Worm (Caenorhabditis elegans): ENCODE results near the gene lin-29.

The lin-29 gene

DNA sequence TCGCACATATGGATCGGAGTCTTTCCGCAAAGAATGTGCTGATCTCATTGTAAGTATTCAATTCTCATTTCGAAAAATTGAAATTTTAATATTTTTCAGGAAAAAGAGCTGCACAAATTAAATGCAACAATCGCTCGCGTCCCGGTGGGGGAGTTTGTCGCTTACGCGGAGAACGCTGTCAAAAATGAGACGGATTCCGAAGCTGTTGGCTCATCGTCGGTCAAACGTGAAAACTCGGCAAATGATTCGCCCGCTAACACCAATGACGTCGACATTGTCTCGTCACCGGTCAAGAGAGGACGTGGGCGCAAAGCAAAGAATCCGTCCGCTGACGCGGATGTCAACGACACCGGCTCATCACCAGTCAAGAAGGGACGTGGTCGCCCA, 18.6 kb downstream of the lin-29 start:
- TF ChIP-seq lin-26 (GFP tag; IDR thresholded peaks at IDR 0.05) (peak; percentile 65), ceh-91 (GFP tag; IDR thresholded peaks at IDR 0.05) (no peak), T07F8.4 (tag; optimal IDR thresholded peaks at IDR 0.05) (peak; percentile 27), zim-3 (tag; optimal IDR thresholded peaks at IDR 0.05) (no peak), sea-2 (GFP tag; IDR thresholded peaks at IDR 0.05) (no peak), die-1 (tag; optimal IDR thresholded peaks at IDR 0.05) (peak; percentile 27), nhr-120 (GFP tag; IDR thresholded peaks at IDR 0.05) (no peak), lsl-1 (GFP tag; optimal IDR thresholded peaks at IDR 0.05) (peak; percentile 43), ekl-4 (GFP tag; IDR thresholded peaks at IDR 0.05) (no peak), pbrm-1 (GFP tag; IDR thresholded peaks at IDR 0.05) (peak; percentile 47; the same call in 1 of the 2 replicates), F57C9.4 (tag; optimal IDR thresholded peaks at IDR 0.05) (no peak), lin-54 (GFP tag; optimal IDR thresholded peaks at IDR 0.05) (peak; percentile 12), somi-1 (GFP tag; optimal IDR thresholded peaks at IDR 0.05) (no peak), ztf-3 (GFP tag; optimal IDR thresholded peaks at IDR 0.05) (no peak), ets-4 (GFP tag; optimal IDR thresholded peaks at IDR 0.05) (no peak), egl-44 (GFP tag; IDR thresholded peaks at IDR 0.05) (no peak), T26A5.8 (tag; optimal IDR thresholded peaks at IDR 0.05) (no peak), hmg-1.2 (GFP tag; IDR thresholded peaks at IDR 0.05) (0 out of 2 replicates have a peak, but pooled peaks have one; percentile 24), dox-1 (GFP tag; IDR thresholded peaks at IDR 0.05) (0 out of 2 replicates have a peak, but pooled peaks have one; percentile 15), snpc-3.4 (tag; optimal IDR thresholded peaks at IDR 0.05) (no peak)

DNA sequence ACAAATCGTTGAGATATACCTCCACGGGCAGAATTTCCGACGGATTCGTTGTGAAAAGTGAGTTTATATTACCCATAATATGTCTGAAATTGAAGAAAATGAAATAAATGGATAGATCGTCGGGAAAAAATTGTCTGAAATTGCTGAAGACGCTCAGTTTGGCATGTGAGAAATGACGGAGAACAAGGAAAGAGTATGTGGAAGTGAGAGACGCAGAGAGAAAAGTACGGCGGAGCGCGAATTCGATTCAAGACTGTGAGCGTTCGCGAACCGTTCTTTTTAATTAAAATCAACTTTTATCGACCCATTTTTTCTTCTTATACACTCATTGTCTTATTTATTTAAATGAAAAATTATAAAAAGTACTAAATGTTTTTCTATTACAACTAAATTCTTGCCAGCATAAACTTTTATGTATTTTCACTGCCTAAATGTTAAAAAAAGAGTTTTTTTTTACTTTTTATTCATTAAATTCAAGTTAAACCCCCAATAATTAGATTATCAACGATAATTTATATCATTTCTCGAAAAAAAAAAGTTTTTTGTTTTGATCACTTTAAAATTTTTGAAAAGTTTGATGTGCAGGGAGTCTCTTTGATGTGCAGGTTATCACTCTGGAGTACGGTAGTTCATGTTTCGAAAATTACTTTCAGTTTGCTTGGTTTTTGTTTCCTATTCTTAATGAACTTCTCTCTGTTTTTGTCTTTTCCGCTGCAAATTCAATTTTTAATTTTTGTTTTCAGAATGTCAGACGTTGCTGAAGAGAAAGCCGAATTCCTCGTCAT, 19.2 kb downstream of the lin-29 start, which contains the start of the genes vps-15 and hmg-12:
vps-15 (minus strand) TSS at position 83 of the 785 bp plus-strand sequence.
hmg-12 (plus strand) TSS at position 744 of the 785 bp plus-strand sequence.
- TF ChIP-seq snpc-1.3 (tag; optimal IDR thresholded peaks at IDR 0.05; ENCODE audit: insufficient read depth) (peak; percentile 45), snpc-3.4 (tag; optimal IDR thresholded peaks at IDR 0.05) (peak; percentile 20), madf-6 (GFP tag; IDR thresholded peaks at IDR 0.05) (peak; percentile 67), attf-5 (GFP tag; optimal IDR thresholded peaks at IDR 0.05) (no peak), hmg-1.2 (GFP tag; IDR thresholded peaks at IDR 0.05) (peak; percentile 95), C06A6.2 (GFP tag; conservative IDR thresholded peaks at IDR 0.05) (no peak), sptf-2 (GFP tag; optimal IDR thresholded peaks at IDR 0.05) (no peak), efl-1 (GFP tag; optimal IDR thresholded peaks at IDR 0.05) (peak; percentile 19), F33H1.4 (GFP tag; IDR thresholded peaks at IDR 0.05) (peak; percentile 58), xnd-1 (tag; optimal IDR thresholded peaks at IDR 0.05) (peak; percentile 26), nhr-90 (tag; optimal IDR thresholded peaks at IDR 0.05) (no peak), lin-54 (GFP tag; optimal IDR thresholded peaks at IDR 0.05) (peak; percentile 40), lsl-1 (GFP tag; optimal IDR thresholded peaks at IDR 0.05) (peak; percentile 82), F49E8.2 (tag; optimal IDR thresholded peaks at IDR 0.05; ENCODE audit: insufficient read depth) (peak; percentile 60), D2030.7 (GFP tag; IDR thresholded peaks at IDR 0.05) (peak; percentile 17; the same call in 1 of the 2 replicates), nfya-1 (tag; optimal IDR thresholded peaks at IDR 0.05; ENCODE audit: borderline replicate concordance, insufficient read depth) (no peak), dpl-1 (GFP tag; optimal IDR thresholded peaks at IDR 0.05) (peak; percentile 37), F39B2.1 (GFP tag; IDR thresholded peaks at IDR 0.05) (no peak), ceh-58 (GFP tag; IDR thresholded peaks at IDR 0.05) (no peak)

DNA sequence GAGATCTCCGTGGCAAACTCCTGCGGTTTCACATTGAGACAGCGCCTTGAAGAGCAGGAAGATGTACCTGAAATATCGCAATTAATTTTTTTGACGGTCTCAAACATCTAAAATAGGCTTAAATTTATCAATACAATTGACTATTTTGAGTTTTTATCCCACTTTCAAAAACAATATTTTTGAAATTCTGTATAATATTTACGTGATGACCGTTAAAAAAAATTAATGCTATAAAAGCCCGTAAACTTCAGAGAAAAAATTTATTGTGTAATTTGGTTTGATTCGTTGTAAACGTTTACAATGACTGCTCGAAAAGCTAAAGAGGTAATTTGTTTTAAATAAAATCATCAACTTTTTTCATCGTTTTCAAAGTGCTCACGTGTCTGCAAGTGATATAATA, 20.8 kb downstream of the lin-29 start, which contains the start of gene ZK930.7:
ZK930.7 (plus strand) TSS at position 301 of the 400 bp plus-strand sequence.
- TF ChIP-seq rpc-1 (optimal IDR thresholded peaks at IDR 0.05) = no peak
- TF ChIP-seq rpc-1 (tag; optimal IDR thresholded peaks at IDR 0.05) = no peak
- no peak for TF ChIP-seq lin-35 (GFP tag; optimal IDR thresholded peaks at IDR 0.05)

All from whole organism, young adult.